Fruit fly (Drosophila melanogaster) S2 (cell line): ENCODE results near the gene tut.

Experiments
- CG8478 ChIP-seq: fragments of >200 bp; optimal IDR thresholded peaks from 2 replicates; lab custom pipeline; 2018
- CTCF ChIP-seq, 2 experiments: fragments of >200 bp; optimal IDR thresholded peaks; 2 replicates each; lab custom pipeline; 2018

DNA sequence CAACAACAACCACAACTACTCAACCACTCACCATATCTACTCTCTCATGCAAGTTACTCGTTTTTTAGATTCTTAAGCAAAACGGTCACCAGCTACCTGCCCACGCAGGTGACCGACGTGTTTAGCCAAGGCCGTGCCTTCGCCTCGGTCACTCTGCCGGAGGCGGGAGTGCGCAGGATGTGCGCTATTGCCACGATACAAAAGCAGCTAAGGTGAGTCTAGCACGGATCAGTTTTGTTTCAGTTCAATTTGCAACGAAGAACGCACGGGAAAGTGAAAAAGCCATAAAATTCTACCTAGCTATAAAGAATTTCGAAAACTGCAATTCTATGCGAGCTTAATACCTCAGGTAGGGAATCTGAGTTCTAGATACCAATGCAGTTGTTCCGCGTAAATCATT is 21.3 kb downstream of the tut start:
- TF ChIP-seq CTCF (optimal IDR thresholded peaks at IDR 0.05; lab: Kevin White, UChicago) (no peak), CG8478 (lab: Kevin White, UChicago) (no peak)
